Worm (Caenorhabditis elegans) whole organism, young adult: ENCODE results near the gene gars-1.

Experiments used
- B0261.1 ChIP-seq: sonication (generic microtip); optimal IDR thresholded peaks from 2 replicates; lab custom pipeline; 2016; ENCODE audit warnings: mild to moderate bottlenecking, missing genetic modification characterization, moderate library complexity, missing compliant biosample characterization
- D2030.7 ChIP-seq: fragments of 200-800 bp; sonication (Bioruptor generic); IDR thresholded peaks from 2 replicates; pipeline ENCODE4 v1.3.6; 2022; ENCODE audit warnings: missing genetic modification reagents, missing genetic modification characterization, missing compliant biosample characterization
- F33H1.4 ChIP-seq: fragments of 200-800 bp; sonication (Bioruptor generic); IDR thresholded peaks from 2 replicates; pipeline ENCODE4 v1.3.6; 2022; ENCODE audit warnings: missing genetic modification reagents, missing genetic modification characterization, missing compliant biosample characterization
- F52B5.7 ChIP-seq: sonication (generic microtip); optimal IDR thresholded peaks from 2 replicates; lab custom pipeline; 2016; ENCODE audit warnings: mild to moderate bottlenecking, missing genetic modification characterization, missing compliant biosample characterization
- F57A8.1 ChIP-seq: fragments of 200-800 bp; sonication (Bioruptor generic); optimal IDR thresholded peaks from 2 replicates; lab custom pipeline; 2018; ENCODE audit warnings: mild to moderate bottlenecking, missing genetic modification characterization, moderate library complexity, missing compliant biosample characterization
- K11D2.4 ChIP-seq: fragments of 200-800 bp; sonication (Bioruptor generic); IDR thresholded peaks from 2 replicates; pipeline ENCODE4 v1.3.6; 2022; ENCODE audit warnings: missing genetic modification reagents, missing genetic modification characterization, missing compliant biosample characterization
- T07F8.4 ChIP-seq: sonication (generic microtip); optimal IDR thresholded peaks from 2 replicates; lab custom pipeline; 2016; ENCODE audit warnings: mild to moderate bottlenecking, missing genetic modification characterization, moderate library complexity, missing compliant biosample characterization
- Y67H2A.10 ChIP-seq: fragments of 200-800 bp; sonication (Bioruptor generic); conservative IDR thresholded peaks from 2 replicates; pipeline ENCODE4 v1.3.6; 2022; ENCODE audit warnings: missing genetic modification reagents, missing genetic modification characterization, missing compliant biosample characterization
- Y95B8A.8 ChIP-seq: fragments of 200-800 bp; sonication (Bioruptor generic); IDR thresholded peaks from 2 replicates; pipeline ENCODE4 v1.3.6; 2022; ENCODE audit warnings: missing genetic modification reagents, missing genetic modification characterization, missing compliant biosample characterization
- ZK185.1 ChIP-seq: sonication (generic microtip); optimal IDR thresholded peaks from 2 replicates; lab custom pipeline; 2016; ENCODE audit warnings: mild to moderate bottlenecking, missing genetic modification characterization, missing compliant biosample characterization; ENCODE audit not compliant: poor library complexity, severe bottlenecking
- aptf-2 ChIP-seq: fragments of 200-800 bp; sonication (Bioruptor generic); conservative IDR thresholded peaks from 2 replicates; pipeline ENCODE4 v1.3.6; 2022; ENCODE audit warnings: missing genetic modification reagents, missing genetic modification characterization, missing compliant biosample characterization
- atf-7 ChIP-seq: sonication (generic microtip); optimal IDR thresholded peaks from 2 replicates; lab custom pipeline; 2017; ENCODE audit warnings: mild to moderate bottlenecking, missing genetic modification characterization, missing compliant biosample characterization
- attf-3 ChIP-seq: fragments of 200-800 bp; sonication (Bioruptor generic); conservative IDR thresholded peaks from 2 replicates; pipeline ENCODE4 v1.3.6; 2022; ENCODE audit warnings: missing genetic modification reagents, missing genetic modification characterization, missing compliant biosample characterization
- attf-5 ChIP-seq: fragments of 200-800 bp; sonication (Bioruptor generic); optimal IDR thresholded peaks from 2 replicates; lab custom pipeline; 2018; ENCODE audit warnings: mild to moderate bottlenecking, missing genetic modification characterization, missing compliant biosample characterization
- cebp-1 ChIP-seq, 2 experiments: fragments of 200-800 bp in 1 of 2; sonication (Bioruptor generic) in 1 of 2; sonication (generic microtip) in 1 of 2; IDR thresholded peaks in 1 of 2; optimal IDR thresholded peaks in 1 of 2; 2 replicates each; pipeline versions ENCODE4 v1.3.6 to Lab custom; 2017 to 2022; ENCODE audit warnings: missing compliant biosample characterization in 2 of 2, missing genetic modification characterization in 2 of 2, mild to moderate bottlenecking in 1 of 2, missing genetic modification reagents in 1 of 2, moderate library complexity in 1 of 2
- ceh-40 ChIP-seq: fragments of 200-800 bp; sonication (Bioruptor generic); IDR thresholded peaks from 2 replicates; pipeline ENCODE4 v1.3.6; 2022; ENCODE audit warnings: missing genetic modification characterization, missing compliant biosample characterization
- ceh-58 ChIP-seq: fragments of 200-800 bp; sonication (Bioruptor generic); IDR thresholded peaks from 2 replicates; pipeline ENCODE4 v1.3.6; 2022; ENCODE audit warnings: missing genetic modification characterization, missing compliant biosample characterization
- chd-7 ChIP-seq: sonication (generic microtip); optimal IDR thresholded peaks from 2 replicates; lab custom pipeline; 2016; ENCODE audit warnings: mild to moderate bottlenecking, missing genetic modification characterization, moderate library complexity, missing compliant biosample characterization
- dpff-1 ChIP-seq: sonication (generic microtip); optimal IDR thresholded peaks from 2 replicates; lab custom pipeline; 2017; ENCODE audit warnings: mild to moderate bottlenecking, missing genetic modification characterization, missing compliant biosample characterization
- efl-1 ChIP-seq: fragments of 150-350 bp; optimal IDR thresholded peaks from 2 replicates; lab custom pipeline; 2014; ENCODE audit warnings: missing biosample characterization, missing genetic modification reagents, missing genetic modification characterization
- egl-44 ChIP-seq: fragments of 200-800 bp; sonication (Bioruptor generic); IDR thresholded peaks from 2 replicates; pipeline ENCODE4 v1.3.6; 2022; ENCODE audit warnings: missing genetic modification reagents, missing genetic modification characterization, missing compliant biosample characterization
- gei-17 ChIP-seq: fragments of 200-800 bp; sonication (Bioruptor generic); optimal IDR thresholded peaks from 2 replicates; lab custom pipeline; 2018; ENCODE audit warnings: mild to moderate bottlenecking, missing genetic modification characterization, missing compliant biosample characterization
- hmg-1.2 ChIP-seq: fragments of 200-800 bp; sonication (Bioruptor generic); IDR thresholded peaks from 2 replicates; pipeline ENCODE4 v1.3.6; 2022; ENCODE audit warnings: missing genetic modification reagents, missing genetic modification characterization, missing compliant biosample characterization
- hrde-1 ChIP-seq: sonication (generic microtip); optimal IDR thresholded peaks from 2 replicates; lab custom pipeline; 2016; ENCODE audit warnings: missing genetic modification characterization, mild to moderate bottlenecking, missing compliant biosample characterization, moderate library complexity, missing genotype, missing genetic modification reagents, borderline replicate concordance
- hsf-1 ChIP-seq: fragments of 200-800 bp; sonication (Bioruptor generic); IDR thresholded peaks from 2 replicates; pipeline ENCODE4 v1.3.6; 2022; ENCODE audit warnings: missing genetic modification reagents, missing genetic modification characterization, missing compliant biosample characterization
- madf-8 ChIP-seq: fragments of 200-800 bp; sonication (Bioruptor generic); conservative IDR thresholded peaks from 2 replicates; pipeline ENCODE4 v1.3.6; 2022; ENCODE audit warnings: missing genetic modification reagents, missing genetic modification characterization, missing compliant biosample characterization
- nfyb-1 ChIP-seq: fragments of 200-800 bp; sonication (Bioruptor generic); IDR thresholded peaks from 2 replicates; pipeline ENCODE4 v1.3.6; 2022; ENCODE audit warnings: missing genetic modification reagents, missing genetic modification characterization, missing compliant biosample characterization
- nhr-179 ChIP-seq: sonication (generic microtip); optimal IDR thresholded peaks from 2 replicates; lab custom pipeline; 2016; ENCODE audit warnings: mild to moderate bottlenecking, missing genetic modification characterization, missing compliant biosample characterization
- nhr-27 ChIP-seq: fragments of 200-800 bp; sonication (Bioruptor generic); optimal IDR thresholded peaks from 2 replicates; lab custom pipeline; 2018; ENCODE audit warnings: mild to moderate bottlenecking, missing genetic modification characterization, moderate library complexity, missing compliant biosample characterization
- repo-1 ChIP-seq: sonication (generic microtip); optimal IDR thresholded peaks from 2 replicates; lab custom pipeline; 2017; ENCODE audit warnings: mild to moderate bottlenecking, missing genetic modification characterization, missing compliant biosample characterization
- snpc-1.1 ChIP-seq: sonication (generic microtip); optimal IDR thresholded peaks from 2 replicates; lab custom pipeline; 2017; ENCODE audit warnings: missing genetic modification characterization, mild to moderate bottlenecking, missing compliant biosample characterization, antibody characterized with exemption, moderate library complexity, missing genotype, missing genetic modification reagents; ENCODE audit not compliant: insufficient read depth
- snpc-3.4 ChIP-seq: sonication (generic microtip); optimal IDR thresholded peaks from 2 replicates; lab custom pipeline; 2017; ENCODE audit warnings: missing genetic modification characterization, mild to moderate bottlenecking, missing compliant biosample characterization, antibody characterized with exemption, moderate library complexity, missing genotype, missing genetic modification reagents
- tbp1 ChIP-seq: fragments of 200-800 bp; sonication (Bioruptor generic); optimal IDR thresholded peaks from 2 replicates; lab custom pipeline; 2018; ENCODE audit warnings: mild to moderate bottlenecking, missing genetic modification characterization, missing compliant biosample characterization
- tbx-9 ChIP-seq: sonication (generic microtip); optimal IDR thresholded peaks from 2 replicates; lab custom pipeline; 2016; ENCODE audit warnings: borderline replicate concordance, missing genetic modification characterization, inconsistent platforms, missing compliant biosample characterization
- xnd-1 ChIP-seq: sonication (generic microtip); optimal IDR thresholded peaks from 2 replicates; lab custom pipeline; 2016; ENCODE audit warnings: missing genotype, missing genetic modification reagents, missing genetic modification characterization, missing compliant biosample characterization
- zfh-2 ChIP-seq: fragments of 200-800 bp; sonication (Bioruptor generic); conservative IDR thresholded peaks from 2 replicates; pipeline ENCODE4 v1.3.6; 2022; ENCODE audit warnings: missing genetic modification reagents, missing genetic modification characterization, missing compliant biosample characterization
- ztf-25 ChIP-seq: fragments of 200-800 bp; sonication (Bioruptor generic); IDR thresholded peaks from 2 replicates; pipeline ENCODE4 v1.3.6; 2022; ENCODE audit warnings: missing genetic modification reagents, missing genetic modification characterization, missing compliant biosample characterization
- ztf-26 ChIP-seq: sonication (generic microtip); optimal IDR thresholded peaks from 2 replicates; lab custom pipeline; 2017; ENCODE audit warnings: missing genetic modification characterization, missing compliant biosample characterization
- ztf-28 ChIP-seq: fragments of 200-800 bp; sonication (Bioruptor generic); IDR thresholded peaks from 2 replicates; pipeline ENCODE4 v1.3.6; 2022; ENCODE audit warnings: missing genetic modification reagents, missing genetic modification characterization, missing compliant biosample characterization
- ztf-3 ChIP-seq: fragments of 200-800 bp; sonication (Bioruptor generic); optimal IDR thresholded peaks from 2 replicates; lab custom pipeline; 2018; ENCODE audit warnings: mild to moderate bottlenecking, missing genetic modification characterization, missing compliant biosample characterization
- ztf-6 ChIP-seq: fragments of 200-800 bp; sonication (Bioruptor generic); IDR thresholded peaks from 2 replicates; pipeline ENCODE4 v1.3.6; 2022; ENCODE audit warnings: missing genetic modification reagents, missing genetic modification characterization, missing compliant biosample characterization

gars-1 gene

DNA sequence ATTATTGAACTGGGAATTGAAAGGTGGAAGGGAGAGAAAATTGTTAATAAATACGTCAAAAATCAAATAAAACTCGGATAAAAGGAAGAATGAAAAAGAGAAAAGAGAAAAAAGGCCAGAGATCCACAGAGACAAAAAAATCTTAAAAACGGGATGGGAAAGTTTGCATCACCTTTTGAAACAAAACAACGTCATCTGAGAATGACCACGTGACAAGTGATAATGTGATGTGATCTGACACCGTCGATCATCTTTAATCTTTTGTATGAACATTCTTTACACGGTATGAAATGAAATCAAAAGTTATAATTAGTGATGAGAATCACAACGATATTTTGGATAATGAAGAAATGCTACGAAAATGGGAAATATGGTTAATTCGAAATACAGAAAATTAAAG is 2.3 kb upstream of the gars-1 start:
- TF ChIP-seq ztf-28 (GFP tag; lab: Robert Waterston, UW) (no peak), cebp-1 (GFP tag; IDR thresholded peaks at IDR 0.05; lab: Robert Waterston, UW) (no peak), cebp-1 (tag; optimal IDR thresholded peaks at IDR 0.05; lab: Kevin White, UChicago) (peak; percentile 8)

DNA sequence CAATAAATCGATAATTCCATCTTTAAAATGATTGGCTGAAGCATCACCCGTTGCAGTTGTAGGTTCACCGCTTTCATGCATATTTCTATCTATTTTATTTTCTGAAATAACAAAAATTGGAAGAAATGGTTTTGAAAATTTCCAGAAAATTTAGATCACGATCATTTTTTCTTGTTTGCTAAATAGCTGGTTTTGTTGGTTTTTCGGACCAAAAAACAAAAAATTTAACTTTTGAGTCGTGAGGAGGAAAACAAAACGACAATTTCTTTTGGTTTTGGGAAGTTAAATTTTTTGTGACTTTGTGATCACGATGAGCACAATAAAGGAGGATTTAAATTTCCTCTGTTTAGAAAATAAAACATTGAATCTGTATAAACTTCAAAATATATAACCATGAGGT is 1.8 kb upstream of the gars-1 start, which contains the start of gene T10F2.2:
Gene T10F2.2, minus strand, starts transcription at position 101 of the 400 bp plus-strand sequence.
- no peak for TF ChIP-seq ztf-26
- no peak for TF ChIP-seq xnd-1 (tag; lab: Kevin White, UChicago)
- TF ChIP-seq madf-8 (GFP tag; lab: Robert Waterston, UW) = no peak
- no peak for TF ChIP-seq attf-3 (GFP tag; lab: Robert Waterston, UW)
- TF ChIP-seq gei-17 (GFP tag; lab: Kevin White, UChicago) = no peak
- no peak for TF ChIP-seq nfyb-1 (GFP tag; lab: Robert Waterston, UW)

DNA sequence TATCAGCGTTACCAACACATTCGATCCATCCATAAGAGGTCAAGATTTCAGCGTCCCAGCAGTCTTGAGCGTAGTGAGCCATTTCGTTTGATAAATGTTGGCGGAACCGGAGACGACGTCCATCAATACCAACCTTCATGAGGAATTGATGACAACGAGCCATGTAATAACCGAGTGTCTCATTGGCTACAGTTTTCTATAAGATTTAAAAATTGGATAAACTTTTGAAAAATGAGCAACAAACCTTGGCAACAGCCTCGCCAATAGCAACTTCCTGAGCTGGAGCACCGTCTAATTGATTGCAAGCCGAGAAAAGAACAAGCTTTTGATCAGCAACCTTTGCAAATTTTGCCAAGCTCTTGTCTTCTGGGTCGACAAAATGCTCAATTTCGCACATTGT is 2.6 kb downstream of the gars-1 start:
- TF ChIP-seq nhr-179 (tag; lab: Kevin White, UChicago) (no peak), chd-7 (no peak), T07F8.4 (tag; lab: Kevin White, UChicago) (no peak), hsf-1 (no peak), tbx-9 (tag; lab: Kevin White, UChicago) (no peak), madf-8 (GFP tag; lab: Robert Waterston, UW) (no peak), nhr-27 (tag; lab: Kevin White, UChicago) (no peak), ZK185.1 (tag; lab: Kevin White, UChicago) (no peak), ztf-25 (GFP tag; lab: Robert Waterston, UW) (no peak), zfh-2 (GFP tag; lab: Robert Waterston, UW) (no peak), F57A8.1 (GFP tag; lab: Kevin White, UChicago) (no peak), Y95B8A.8 (GFP tag; lab: Robert Waterston, UW) (no peak), efl-1 (GFP tag; lab: Kevin White, UChicago) (no peak), repo-1 (tag; lab: Kevin White, UChicago) (no peak), ztf-6 (no peak), K11D2.4 (GFP tag; lab: Robert Waterston, UW) (no peak), hmg-1.2 (GFP tag; lab: Robert Waterston, UW) (no peak), aptf-2 (GFP tag; lab: Robert Waterston, UW) (no peak), snpc-3.4 (tag; lab: Kevin White, UChicago) (no peak), tbp1 (no peak)
- TF ChIP-seq, all 124 proteins: peak for 0

DNA sequence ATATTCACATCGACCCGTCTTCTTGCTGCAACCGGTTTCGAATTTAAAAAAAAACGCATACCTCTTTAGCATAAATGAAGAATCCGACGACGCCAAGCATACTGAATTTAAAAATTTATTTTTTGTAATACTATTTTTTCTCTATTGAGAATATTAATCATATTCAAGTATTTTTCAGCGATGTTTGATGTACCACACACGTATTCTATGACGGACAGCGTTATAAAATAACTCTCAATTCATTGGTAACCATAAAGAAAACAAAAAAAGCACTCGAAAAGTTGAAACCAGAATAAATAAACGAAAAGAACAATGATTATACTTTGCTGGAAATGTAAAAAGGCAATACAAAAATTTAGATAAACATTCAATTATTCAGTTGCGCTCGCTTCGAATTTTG is 3.9 kb downstream of the gars-1 start, which contains the start of gene T10F2.5:
Gene T10F2.5, minus strand, starts transcription at position 101 of the 400 bp plus-strand sequence.
- TF ChIP-seq F52B5.7 (no peak), hrde-1 (tag; lab: Kevin White, UChicago) (peak; percentile 14)

DNA sequence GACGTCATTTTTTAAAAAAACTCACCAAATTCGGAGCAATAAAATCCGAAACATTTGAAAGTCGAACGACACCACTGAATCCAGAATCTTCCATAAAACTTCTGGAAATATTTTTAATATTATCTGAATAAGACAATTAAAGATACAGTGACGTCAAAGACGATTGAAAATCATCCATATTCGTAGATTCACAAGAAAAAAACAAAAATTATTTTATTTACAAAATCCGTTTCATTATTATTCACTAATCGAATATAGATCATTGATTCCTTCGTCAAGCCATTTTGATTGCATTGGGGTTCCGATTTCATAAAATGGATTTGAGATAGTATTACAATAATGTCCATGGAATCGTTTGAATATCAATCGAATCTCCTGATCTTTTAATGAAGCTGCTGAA is 4.8 kb downstream of the gars-1 start, which contains the start of gene oxy-4:
Gene oxy-4, minus strand, starts transcription at position 101 of the 400 bp plus-strand sequence.
- TF ChIP-seq ceh-58 (GFP tag; lab: Robert Waterston, UW) = no peak
- no peak for TF ChIP-seq egl-44 (GFP tag; lab: Robert Waterston, UW)
- TF ChIP-seq repo-1 (tag; lab: Kevin White, UChicago) = no peak
- TF ChIP-seq attf-3 (GFP tag; lab: Robert Waterston, UW) = no peak
- no peak for TF ChIP-seq ztf-3 (GFP tag; lab: Kevin White, UChicago)
- TF ChIP-seq madf-8 (GFP tag; lab: Robert Waterston, UW) = no peak
- TF ChIP-seq gei-17 (GFP tag; lab: Kevin White, UChicago) = no peak
- no peak for TF ChIP-seq attf-5 (GFP tag; lab: Kevin White, UChicago)
- TF ChIP-seq atf-7 (tag; lab: Kevin White, UChicago) = no peak
- no peak for TF ChIP-seq ceh-40
- TF ChIP-seq snpc-1.1 (tag; lab: Kevin White, UChicago) = no peak
- TF ChIP-seq Y67H2A.10 (GFP tag; lab: Robert Waterston, UW) = no peak
- TF ChIP-seq chd-7 = no peak
- no peak for TF ChIP-seq ztf-28 (GFP tag; lab: Robert Waterston, UW)
- no peak for TF ChIP-seq F33H1.4
- TF ChIP-seq dpff-1 = no peak
- TF ChIP-seq B0261.1 (tag; lab: Kevin White, UChicago) = no peak
- no peak for TF ChIP-seq D2030.7 (GFP tag; lab: Robert Waterston, UW)
- TF ChIP-seq, all 124 proteins: peak for 0
